Worm (Caenorhabditis elegans) whole organism, mixed stage, embryonic: Measurements from ENCODE around the gene F52G3.1.

Experiments used
- M03D4.4 ChIP-seq: sonication (generic microtip); optimal IDR thresholded peaks from 2 replicates; lab custom pipeline; 2017; ENCODE audit warnings: mild to moderate bottlenecking, missing genetic modification characterization, missing compliant biosample characterization
- blmp-1 ChIP-seq: fragments of 150-350 bp; optimal IDR thresholded peaks from 2 replicates; lab custom pipeline; 2014; ENCODE audit warnings: missing biosample characterization, missing genetic modification characterization
- ceh-83 ChIP-seq: fragments of 200-800 bp; sonication (Bioruptor generic); optimal IDR thresholded peaks from 2 replicates; lab custom pipeline; 2018; ENCODE audit warnings: mild to moderate bottlenecking, missing genetic modification characterization, missing compliant biosample characterization
- ces-1 ChIP-seq: fragments of 150-350 bp; optimal IDR thresholded peaks from 2 replicates; lab custom pipeline; 2014; ENCODE audit warnings: missing biosample characterization, missing genetic modification reagents, missing genetic modification characterization
- elt-1 ChIP-seq: sonication (generic microtip); optimal IDR thresholded peaks from 2 replicates; lab custom pipeline; 2017; ENCODE audit warnings: missing genetic modification characterization, mild to moderate bottlenecking, missing compliant biosample characterization, antibody characterized with exemption, moderate library complexity, borderline replicate concordance; ENCODE audit not compliant: insufficient read depth
- hlh-1 ChIP-seq: fragments of 150-350 bp; optimal IDR thresholded peaks from 2 replicates; lab custom pipeline; 2014; ENCODE audit warnings: missing biosample characterization, missing genetic modification reagents, missing genetic modification characterization
- lsy-2 ChIP-seq: fragments of 150-350 bp; optimal IDR thresholded peaks from 2 replicates; lab custom pipeline; 2014; ENCODE audit warnings: missing biosample characterization, missing genetic modification characterization
- mep-1 ChIP-seq: fragments of 150-350 bp; optimal IDR thresholded peaks from 2 replicates; lab custom pipeline; 2017; ENCODE audit warnings: missing biosample characterization, missing genetic modification reagents, missing genetic modification characterization, inconsistent platforms
- nhr-237 ChIP-seq: fragments of 150-350 bp; optimal IDR thresholded peaks from 2 replicates; lab custom pipeline; 2014; ENCODE audit warnings: missing biosample characterization, missing genetic modification characterization
- nhr-76 ChIP-seq: sonication (generic microtip); optimal IDR thresholded peaks from 2 replicates; lab custom pipeline; 2017; ENCODE audit warnings: missing biosample characterization, missing genetic modification characterization
- pha-4 ChIP-seq: fragments of 150-350 bp; optimal IDR thresholded peaks from 2 replicates; lab custom pipeline; 2018; ENCODE audit warnings: missing biosample characterization, missing genetic modification reagents, missing genetic modification characterization
- snpc-4 ChIP-seq: fragments of 150-350 bp; optimal IDR thresholded peaks from 2 replicates; lab custom pipeline; 2014; ENCODE audit warnings: missing biosample characterization, missing genetic modification characterization
- unc-39 ChIP-seq: fragments of 150-350 bp; optimal IDR thresholded peaks from 2 replicates; lab custom pipeline; 2014; ENCODE audit warnings: missing biosample characterization, missing genetic modification characterization

DNA sequence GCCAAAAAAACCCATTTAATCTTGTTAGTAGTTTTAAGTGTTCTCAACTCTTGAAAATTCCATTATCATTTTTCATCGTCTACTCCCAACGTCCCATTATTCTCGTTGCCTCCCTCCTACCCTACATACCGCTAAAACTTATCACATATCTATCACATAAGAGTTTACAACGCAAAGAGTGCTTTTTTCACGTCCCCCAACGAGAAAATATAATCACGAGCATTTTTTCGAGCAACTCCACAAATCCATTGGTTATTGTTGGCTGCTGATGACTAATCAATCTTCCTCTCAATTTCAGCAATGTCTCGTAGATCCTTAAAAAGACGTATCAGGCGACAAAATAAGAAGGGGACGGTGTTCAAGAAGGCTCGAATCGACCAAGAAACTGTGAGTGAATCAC lies 14.6 kb downstream of the F52G3.1 start, which contains the start of gene mbl-1:
- TF ChIP-seq hlh-1 (tag; lab: Kevin White, UChicago) (no peak), unc-39 (no peak), snpc-4 (tag; lab: Kevin White, UChicago) (no peak), blmp-1 (tag; lab: Kevin White, UChicago) (no peak), elt-1 (no peak), nhr-76 (no peak), nhr-237 (no peak), lsy-2 (no peak), M03D4.4 (tag; lab: Kevin White, UChicago) (no peak), mep-1 (no peak), ceh-83 (no peak), pha-4 (tag; lab: Kevin White, UChicago) (no peak), ces-1 (no peak)
